Worm (Caenorhabditis elegans) whole organism, young adult: Measurements from ENCODE around the gene F09B9.5.
A peak's percentile ranks its signal among the peaks of the same experiment; 100 is the strongest.

Experiments used
- B0035.1 ChIP-seq: sonication (generic microtip); optimal IDR thresholded peaks from 2 replicates; lab custom pipeline; 2016; ENCODE audit warnings: missing genetic modification characterization, mild to moderate bottlenecking, missing compliant biosample characterization, missing genotype, missing genetic modification reagents
- B0261.1 ChIP-seq: sonication (generic microtip); optimal IDR thresholded peaks from 2 replicates; lab custom pipeline; 2016; ENCODE audit warnings: mild to moderate bottlenecking, missing genetic modification characterization, moderate library complexity, missing compliant biosample characterization
- F33H1.4 ChIP-seq: fragments of 200-800 bp; sonication (Bioruptor generic); IDR thresholded peaks from 2 replicates; pipeline ENCODE4 v1.3.6; 2022; ENCODE audit warnings: missing genetic modification reagents, missing genetic modification characterization, missing compliant biosample characterization
- F57C9.4 ChIP-seq: sonication (generic microtip); optimal IDR thresholded peaks from 2 replicates; lab custom pipeline; 2017; ENCODE audit warnings: mild to moderate bottlenecking, missing genetic modification characterization, missing compliant biosample characterization
- T07F8.4 ChIP-seq: sonication (generic microtip); optimal IDR thresholded peaks from 2 replicates; lab custom pipeline; 2016; ENCODE audit warnings: mild to moderate bottlenecking, missing genetic modification characterization, moderate library complexity, missing compliant biosample characterization
- Y53F4B.3 ChIP-seq: fragments of 200-800 bp; sonication (Bioruptor generic); IDR thresholded peaks from 2 replicates; pipeline ENCODE4 v1.3.6; 2022; ENCODE audit warnings: missing genetic modification reagents, missing genetic modification characterization, missing compliant biosample characterization
- Y79H2A.3 ChIP-seq: fragments of 200-800 bp; sonication (Bioruptor generic); conservative IDR thresholded peaks from 2 replicates; pipeline ENCODE4 v1.3.6; 2022; ENCODE audit warnings: missing genetic modification reagents, missing genetic modification characterization, missing compliant biosample characterization
- Y95B8A.8 ChIP-seq: fragments of 200-800 bp; sonication (Bioruptor generic); IDR thresholded peaks from 2 replicates; pipeline ENCODE4 v1.3.6; 2022; ENCODE audit warnings: missing genetic modification reagents, missing genetic modification characterization, missing compliant biosample characterization
- ZK185.1 ChIP-seq: sonication (generic microtip); optimal IDR thresholded peaks from 2 replicates; lab custom pipeline; 2016; ENCODE audit warnings: mild to moderate bottlenecking, missing genetic modification characterization, missing compliant biosample characterization; ENCODE audit not compliant: poor library complexity, severe bottlenecking
- akir-1 ChIP-seq: fragments of 200-800 bp; sonication (Bioruptor generic); optimal IDR thresholded peaks from 2 replicates; lab custom pipeline; 2018; ENCODE audit warnings: mild to moderate bottlenecking, missing genetic modification characterization, moderate library complexity, missing compliant biosample characterization
- atf-7 ChIP-seq: sonication (generic microtip); optimal IDR thresholded peaks from 2 replicates; lab custom pipeline; 2017; ENCODE audit warnings: mild to moderate bottlenecking, missing genetic modification characterization, missing compliant biosample characterization
- athp-1 ChIP-seq: sonication (generic microtip); optimal IDR thresholded peaks from 2 replicates; lab custom pipeline; 2017; ENCODE audit warnings: mild to moderate bottlenecking, missing genetic modification characterization, missing compliant biosample characterization
- ceh-100 ChIP-seq: fragments of 200-800 bp; sonication (Bioruptor generic); IDR thresholded peaks from 2 replicates; pipeline ENCODE4 v1.3.6; 2022; ENCODE audit warnings: missing genetic modification reagents, missing genetic modification characterization, missing compliant biosample characterization
- ceh-91 ChIP-seq: fragments of 200-800 bp; sonication (Bioruptor generic); IDR thresholded peaks from 2 replicates; pipeline ENCODE4 v1.3.6; 2022; ENCODE audit warnings: missing genetic modification reagents, missing genetic modification characterization, missing compliant biosample characterization
- die-1 ChIP-seq: sonication (generic microtip); optimal IDR thresholded peaks from 2 replicates; lab custom pipeline; 2016; ENCODE audit warnings: missing genotype, mild to moderate bottlenecking, missing genetic modification characterization, missing compliant biosample characterization
- ekl-4 ChIP-seq: fragments of 200-800 bp; sonication (Bioruptor generic); IDR thresholded peaks from 2 replicates; pipeline ENCODE4 v1.3.6; 2022; ENCODE audit warnings: missing genetic modification reagents, missing genetic modification characterization, missing compliant biosample characterization
- hmg-20 ChIP-seq: fragments of 200-800 bp; sonication (Bioruptor generic); IDR thresholded peaks from 2 replicates; pipeline ENCODE4 v1.3.6; 2022; ENCODE audit warnings: missing genetic modification reagents, missing genetic modification characterization, missing compliant biosample characterization
- hsf-1 ChIP-seq: fragments of 200-800 bp; sonication (Bioruptor generic); IDR thresholded peaks from 2 replicates; pipeline ENCODE4 v1.3.6; 2022; ENCODE audit warnings: missing genetic modification reagents, missing genetic modification characterization, missing compliant biosample characterization
- let-526 ChIP-seq: fragments of 200-800 bp; sonication (Bioruptor generic); IDR thresholded peaks from 2 replicates; pipeline ENCODE4 v1.3.6; 2022; ENCODE audit warnings: missing genetic modification reagents, missing genetic modification characterization, missing compliant biosample characterization
- let-607 ChIP-seq, 2 experiments: fragments of 200-800 bp in 1 of 2; sonication (Bioruptor generic) in 1 of 2; sonication (generic microtip) in 1 of 2; optimal IDR thresholded peaks; 2 replicates each; lab custom pipeline; 2016 to 2018; ENCODE audit warnings: mild to moderate bottlenecking in 2 of 2, missing compliant biosample characterization in 2 of 2, missing genetic modification characterization in 2 of 2, moderate library complexity in 2 of 2, missing genotype in 1 of 2
- lin-26 ChIP-seq: fragments of 200-800 bp; sonication (Bioruptor generic); IDR thresholded peaks from 2 replicates; pipeline ENCODE4 v1.3.6; 2022; ENCODE audit warnings: missing genetic modification reagents, missing genetic modification characterization, missing compliant biosample characterization
- lin-40 ChIP-seq: sonication (generic microtip); optimal IDR thresholded peaks from 2 replicates; lab custom pipeline; 2016; ENCODE audit warnings: missing genetic modification characterization, mild to moderate bottlenecking, missing compliant biosample characterization, missing genotype, missing genetic modification reagents
- madf-10 ChIP-seq: sonication (generic microtip); optimal IDR thresholded peaks from 2 replicates; lab custom pipeline; 2016; ENCODE audit warnings: mild to moderate bottlenecking, missing genetic modification characterization, missing compliant biosample characterization
- mel-28 ChIP-seq: sonication (generic microtip); optimal IDR thresholded peaks from 2 replicates; lab custom pipeline; 2016; ENCODE audit warnings: borderline replicate concordance, mild to moderate bottlenecking, missing genetic modification characterization, missing compliant biosample characterization
- nfya-2 ChIP-seq: fragments of 200-800 bp; sonication (Bioruptor generic); IDR thresholded peaks from 2 replicates; pipeline ENCODE4 v1.3.6; 2022; ENCODE audit warnings: missing genetic modification reagents, missing genetic modification characterization, missing compliant biosample characterization
- nhr-27 ChIP-seq: fragments of 200-800 bp; sonication (Bioruptor generic); optimal IDR thresholded peaks from 2 replicates; lab custom pipeline; 2018; ENCODE audit warnings: mild to moderate bottlenecking, missing genetic modification characterization, moderate library complexity, missing compliant biosample characterization
- pha-4 ChIP-seq: fragments of 150-350 bp; sonication (generic microtip); optimal IDR thresholded peaks from 2 replicates; lab custom pipeline; 2014; ENCODE audit warnings: missing biosample characterization, missing genetic modification reagents, missing genetic modification characterization
- rcor-1 ChIP-seq: fragments of 200-800 bp; sonication (Bioruptor generic); IDR thresholded peaks from 2 replicates; pipeline ENCODE4 v1.3.6; 2022; ENCODE audit warnings: missing genetic modification reagents, missing genetic modification characterization, missing compliant biosample characterization
- rpc-1 ChIP-seq, 2 experiments: fragments of 150-350 bp in 1 of 2; sonication (generic microtip) in 1 of 2; optimal IDR thresholded peaks; 2 replicates each; lab custom pipeline; 2014 to 2018; ENCODE audit warnings: missing biosample characterization in 1 of 2, missing genetic modification characterization in 1 of 2, missing genetic modification reagents in 1 of 2, missing genotype in 1 of 2
- sdz-38 ChIP-seq: sonication (generic microtip); optimal IDR thresholded peaks from 2 replicates; lab custom pipeline; 2016; ENCODE audit warnings: missing genotype, missing genetic modification characterization, missing compliant biosample characterization
- snpc-1.1 ChIP-seq: sonication (generic microtip); optimal IDR thresholded peaks from 2 replicates; lab custom pipeline; 2017; ENCODE audit warnings: missing genetic modification characterization, mild to moderate bottlenecking, missing compliant biosample characterization, antibody characterized with exemption, moderate library complexity, missing genotype, missing genetic modification reagents; ENCODE audit not compliant: insufficient read depth
- snpc-3.4 ChIP-seq: sonication (generic microtip); optimal IDR thresholded peaks from 2 replicates; lab custom pipeline; 2017; ENCODE audit warnings: missing genetic modification characterization, mild to moderate bottlenecking, missing compliant biosample characterization, antibody characterized with exemption, moderate library complexity, missing genotype, missing genetic modification reagents
- snpc-4 ChIP-seq, 5 experiments: fragments of 150-350 bp in 1 of 5; sonication (generic microtip) in 4 of 5; optimal IDR thresholded peaks; 2 replicates each; lab custom pipeline; 2014 to 2018; ENCODE audit warnings: missing genetic modification characterization in 5 of 5, missing biosample characterization in 3 of 5, antibody characterized with exemption in 2 of 5, mild to moderate bottlenecking in 2 of 5, missing compliant biosample characterization in 2 of 5, missing genotype in 2 of 5, moderate library complexity in 2 of 5, missing genetic modification reagents in 1 of 5
- somi-1 ChIP-seq: fragments of 200-800 bp; sonication (Bioruptor generic); optimal IDR thresholded peaks from 2 replicates; lab custom pipeline; 2018; ENCODE audit warnings: mild to moderate bottlenecking, missing genetic modification characterization, missing compliant biosample characterization
- tlf-1 ChIP-seq: fragments of 200-800 bp; sonication (Bioruptor generic); optimal IDR thresholded peaks from 2 replicates; lab custom pipeline; 2018; ENCODE audit warnings: mild to moderate bottlenecking, missing genetic modification characterization, missing compliant biosample characterization
- unc-130 ChIP-seq: sonication (generic microtip); optimal IDR thresholded peaks from 2 replicates; lab custom pipeline; 2016; ENCODE audit warnings: missing genetic modification reagents, missing genetic modification characterization, missing compliant biosample characterization
- ztf-18 ChIP-seq: sonication (generic microtip); optimal IDR thresholded peaks from 2 replicates; lab custom pipeline; 2016; ENCODE audit warnings: missing genotype, mild to moderate bottlenecking, missing genetic modification characterization, missing compliant biosample characterization
- ztf-22 ChIP-seq: fragments of 200-800 bp; sonication (Bioruptor generic); optimal IDR thresholded peaks from 2 replicates; lab custom pipeline; 2018; ENCODE audit warnings: mild to moderate bottlenecking, missing genetic modification characterization, moderate library complexity, missing compliant biosample characterization
- ztf-25 ChIP-seq: fragments of 200-800 bp; sonication (Bioruptor generic); IDR thresholded peaks from 2 replicates; pipeline ENCODE4 v1.3.6; 2022; ENCODE audit warnings: missing genetic modification reagents, missing genetic modification characterization, missing compliant biosample characterization
- ztf-26 ChIP-seq: sonication (generic microtip); optimal IDR thresholded peaks from 2 replicates; lab custom pipeline; 2017; ENCODE audit warnings: missing genetic modification characterization, missing compliant biosample characterization

Gene F09B9.5

DNA sequence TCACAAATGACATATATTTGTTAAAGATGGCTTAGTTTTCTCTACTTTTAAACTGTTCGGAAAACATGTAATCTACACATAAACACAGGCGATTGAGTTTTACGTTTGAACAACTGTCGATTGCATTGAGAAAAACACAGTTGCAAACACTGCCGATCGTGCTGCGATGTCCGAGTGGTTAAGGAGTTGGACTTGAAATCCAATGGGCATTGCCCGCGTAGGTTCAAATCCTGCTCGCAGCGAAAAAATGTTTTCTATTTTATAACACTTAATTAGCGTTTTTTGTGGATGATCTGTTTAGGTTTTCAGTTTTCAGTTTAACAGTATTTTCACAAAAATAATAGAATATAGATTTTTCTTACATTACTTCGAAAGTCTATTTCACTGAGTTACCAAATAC lies 30.3 kb upstream of the F09B9.5 start (continued):
- TF ChIP-seq F33H1.4 (GFP tag; lab: Robert Waterston, UW) (no peak), lin-26 (peak; percentile 83), somi-1 (GFP tag; lab: Kevin White, UChicago) (peak; percentile 29), snpc-3.4 (tag; lab: Kevin White, UChicago) (peak; percentile 23), atf-7 (no peak), sdz-38 (tag; lab: Kevin White, UChicago) (no peak), B0261.1 (tag; lab: Kevin White, UChicago) (peak; percentile 85), tlf-1 (GFP tag; lab: Kevin White, UChicago) (no peak), T07F8.4 (tag; lab: Kevin White, UChicago) (no peak), hsf-1 (GFP tag; lab: Robert Waterston, UW) (no peak), snpc-1.1 (tag; lab: Kevin White, UChicago) (no peak), let-607 (tag; optimal IDR thresholded peaks at IDR 0.05; lab: Kevin White, UChicago) (peak in 1 of 2 experiments; percentile 17), hmg-20 (GFP tag; lab: Robert Waterston, UW) (no peak), ztf-22 (no peak), lin-40 (tag; lab: Kevin White, UChicago) (no peak), akir-1 (no peak), ceh-91 (no peak), ekl-4 (GFP tag; lab: Robert Waterston, UW) (no peak), madf-10 (peak; percentile 45), rcor-1 (0 out of 2 replicates have a peak, but pooled peaks have one; percentile 33), ztf-18 (tag; lab: Kevin White, UChicago) (peak; percentile 42), snpc-4 (GFP tag; optimal IDR thresholded peaks at IDR 0.05; lab: Kevin White, UChicago) (peak; percentile 70), snpc-4 (tag; optimal IDR thresholded peaks at IDR 0.05; lab: Kevin White, UChicago) (peak in 1 of 4 experiments; percentile 60), die-1 (tag; lab: Kevin White, UChicago) (peak; percentile 72), nhr-27 (tag; lab: Kevin White, UChicago) (no peak), F57C9.4 (tag; lab: Kevin White, UChicago) (no peak), rpc-1 (optimal IDR thresholded peaks at IDR 0.05; lab: Kevin White, UChicago) (peak; percentile 80), rpc-1 (tag; optimal IDR thresholded peaks at IDR 0.05; lab: Kevin White, UChicago) (peak; percentile 94), ZK185.1 (tag; lab: Kevin White, UChicago) (peak; percentile 41), pha-4 (tag; lab: Kevin White, UChicago) (no peak), ztf-26 (tag; lab: Kevin White, UChicago) (no peak), ceh-100 (GFP tag; lab: Robert Waterston, UW) (0 out of 2 replicates have a peak, but pooled peaks have one; percentile 30), Y53F4B.3 (GFP tag; lab: Robert Waterston, UW) (no peak), nfya-2 (no peak), athp-1 (tag; lab: Kevin White, UChicago) (peak; percentile 47), B0035.1 (tag; lab: Kevin White, UChicago) (no peak), mel-28 (no peak), unc-130 (GFP tag; lab: Kevin White, UChicago) (no peak), Y79H2A.3 (GFP tag; lab: Robert Waterston, UW) (no peak), Y95B8A.8 (no peak), ztf-25 (GFP tag; lab: Robert Waterston, UW) (peak; percentile 75), let-526 (no peak)
